Worm (Caenorhabditis elegans) whole organism, mixed stage, embryonic: ENCODE results near the gene ZK1248.11.

Source experiments
- M03D4.4 ChIP-seq: sonication (generic microtip); optimal IDR thresholded peaks from 2 replicates; lab custom pipeline; 2017; ENCODE audit warnings: mild to moderate bottlenecking, missing genetic modification characterization, missing compliant biosample characterization
- bed-3 ChIP-seq: fragments of 200-800 bp; sonication (Bioruptor generic); optimal IDR thresholded peaks from 3 replicates; lab custom pipeline; 2018; ENCODE audit warnings: mild to moderate bottlenecking, missing genetic modification characterization, moderate library complexity, missing compliant biosample characterization
- blmp-1 ChIP-seq: fragments of 150-350 bp; optimal IDR thresholded peaks from 2 replicates; lab custom pipeline; 2014; ENCODE audit warnings: missing biosample characterization, missing genetic modification characterization
- ceh-39 ChIP-seq: fragments of 150-350 bp; optimal IDR thresholded peaks from 2 replicates; lab custom pipeline; 2014; ENCODE audit warnings: missing biosample characterization, missing genetic modification characterization
- ceh-43 ChIP-seq: fragments of 200-800 bp; sonication (Bioruptor generic); optimal IDR thresholded peaks from 2 replicates; lab custom pipeline; 2018; ENCODE audit warnings: mild to moderate bottlenecking, missing genetic modification characterization, moderate library complexity, missing compliant biosample characterization
- ceh-83 ChIP-seq: fragments of 200-800 bp; sonication (Bioruptor generic); optimal IDR thresholded peaks from 2 replicates; lab custom pipeline; 2018; ENCODE audit warnings: mild to moderate bottlenecking, missing genetic modification characterization, missing compliant biosample characterization
- cnd-1 ChIP-seq: fragments of 200-800 bp; sonication (Bioruptor generic); optimal IDR thresholded peaks from 2 replicates; lab custom pipeline; 2018; ENCODE audit warnings: mild to moderate bottlenecking, missing genetic modification characterization, missing compliant biosample characterization
- drap-1 ChIP-seq: fragments of 200-800 bp; sonication (Bioruptor generic); optimal IDR thresholded peaks from 3 replicates; lab custom pipeline; 2018; ENCODE audit warnings: mild to moderate bottlenecking, missing genetic modification characterization, missing compliant biosample characterization
- elt-3 ChIP-seq: fragments of 150-350 bp; optimal IDR thresholded peaks from 2 replicates; lab custom pipeline; 2014; ENCODE audit warnings: missing biosample characterization, missing genetic modification characterization
- flh-1 ChIP-seq: fragments of 200-800 bp; sonication (Bioruptor generic); optimal IDR thresholded peaks from 2 replicates; lab custom pipeline; 2018; ENCODE audit warnings: mild to moderate bottlenecking, missing genetic modification characterization, moderate library complexity, missing compliant biosample characterization
- ham-2 ChIP-seq: fragments of 200-800 bp; sonication (Bioruptor generic); optimal IDR thresholded peaks from 2 replicates; lab custom pipeline; 2018; ENCODE audit warnings: mild to moderate bottlenecking, missing genetic modification characterization, missing compliant biosample characterization
- hlh-1 ChIP-seq: fragments of 150-350 bp; optimal IDR thresholded peaks from 2 replicates; lab custom pipeline; 2014; ENCODE audit warnings: missing biosample characterization, missing genetic modification reagents, missing genetic modification characterization
- lin-13 ChIP-seq: fragments of 150-350 bp; optimal IDR thresholded peaks from 2 replicates; lab custom pipeline; 2014; ENCODE audit warnings: missing biosample characterization, missing genetic modification characterization
- lsy-2 ChIP-seq: fragments of 150-350 bp; optimal IDR thresholded peaks from 2 replicates; lab custom pipeline; 2014; ENCODE audit warnings: missing biosample characterization, missing genetic modification characterization
- mab-5 ChIP-seq: fragments of 150-350 bp; optimal IDR thresholded peaks from 2 replicates; lab custom pipeline; 2014; ENCODE audit warnings: missing biosample characterization, missing genetic modification characterization
- mls-2 ChIP-seq: sonication (generic microtip); optimal IDR thresholded peaks from 2 replicates; lab custom pipeline; 2016; ENCODE audit warnings: mild to moderate bottlenecking, missing genetic modification characterization, moderate library complexity, missing compliant biosample characterization
- nhr-2 ChIP-seq: fragments of 150-350 bp; optimal IDR thresholded peaks from 2 replicates; lab custom pipeline; 2014; ENCODE audit warnings: missing biosample characterization, missing genetic modification characterization
- nhr-237 ChIP-seq: fragments of 150-350 bp; optimal IDR thresholded peaks from 2 replicates; lab custom pipeline; 2014; ENCODE audit warnings: missing biosample characterization, missing genetic modification characterization
- nhr-28 ChIP-seq: fragments of 150-350 bp; optimal IDR thresholded peaks from 2 replicates; lab custom pipeline; 2014; ENCODE audit warnings: missing biosample characterization, missing genetic modification characterization
- nhr-76 ChIP-seq: sonication (generic microtip); optimal IDR thresholded peaks from 2 replicates; lab custom pipeline; 2017; ENCODE audit warnings: missing biosample characterization, missing genetic modification characterization
- pha-4 ChIP-seq: fragments of 150-350 bp; optimal IDR thresholded peaks from 2 replicates; lab custom pipeline; 2018; ENCODE audit warnings: missing biosample characterization, missing genetic modification reagents, missing genetic modification characterization
- sem-2 ChIP-seq: fragments of 200-800 bp; sonication (Bioruptor generic); optimal IDR thresholded peaks from 2 replicates; lab custom pipeline; 2018; ENCODE audit warnings: mild to moderate bottlenecking, missing genetic modification characterization, missing compliant biosample characterization
- sptf-1 ChIP-seq: sonication (generic microtip); optimal IDR thresholded peaks from 2 replicates; lab custom pipeline; 2017; ENCODE audit warnings: mild to moderate bottlenecking, missing genetic modification characterization, moderate library complexity, missing compliant biosample characterization
- tbx-8 ChIP-seq: fragments of 200-800 bp; sonication (Bioruptor generic); optimal IDR thresholded peaks from 2 replicates; lab custom pipeline; 2018; ENCODE audit warnings: mild to moderate bottlenecking, missing genetic modification characterization, moderate library complexity, missing compliant biosample characterization
- unc-39 ChIP-seq: fragments of 150-350 bp; optimal IDR thresholded peaks from 2 replicates; lab custom pipeline; 2014; ENCODE audit warnings: missing biosample characterization, missing genetic modification characterization
- unc-62 ChIP-seq: fragments of 150-350 bp; optimal IDR thresholded peaks from 2 replicates; lab custom pipeline; 2014; ENCODE audit warnings: missing biosample characterization, missing genetic modification reagents, missing genetic modification characterization
- zip-8 ChIP-seq: fragments of 150-350 bp; optimal IDR thresholded peaks from 2 replicates; lab custom pipeline; 2014; ENCODE audit warnings: missing biosample characterization, missing genetic modification characterization
- ztf-11 ChIP-seq: fragments of 150-350 bp; optimal IDR thresholded peaks from 2 replicates; lab custom pipeline; 2014; ENCODE audit warnings: missing biosample characterization, missing genetic modification characterization

The ZK1248.11 gene

DNA sequence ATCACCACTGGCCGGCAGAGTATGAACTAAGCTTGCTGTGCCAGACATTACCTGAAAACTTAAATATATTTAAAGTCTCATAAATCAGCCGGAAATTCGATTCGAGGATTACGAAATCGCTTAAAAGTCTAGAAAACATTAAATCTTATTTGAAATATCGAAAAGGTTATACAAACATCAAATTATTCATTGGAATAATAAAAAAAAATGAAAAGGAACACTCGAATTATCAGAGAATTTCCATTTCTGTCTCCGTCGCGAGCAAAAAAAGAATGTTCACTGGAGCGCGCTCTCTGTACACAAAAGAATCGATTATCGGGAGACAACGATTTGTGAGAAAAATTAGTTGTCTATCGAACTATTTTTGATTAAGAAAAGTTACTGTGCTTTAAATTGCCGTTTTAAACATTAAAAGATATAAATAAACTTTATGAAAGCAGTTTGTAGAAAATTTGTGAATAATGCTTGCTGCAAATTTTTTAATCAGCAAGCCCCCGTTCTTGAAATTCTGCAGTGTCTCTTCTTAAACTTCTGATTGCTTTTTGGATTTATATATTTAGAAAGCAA lies 7.8 kb upstream of the ZK1248.11 start, which contains the start of gene fzo-1 (continued):
- TF ChIP-seq mls-2 = no peak

DNA sequence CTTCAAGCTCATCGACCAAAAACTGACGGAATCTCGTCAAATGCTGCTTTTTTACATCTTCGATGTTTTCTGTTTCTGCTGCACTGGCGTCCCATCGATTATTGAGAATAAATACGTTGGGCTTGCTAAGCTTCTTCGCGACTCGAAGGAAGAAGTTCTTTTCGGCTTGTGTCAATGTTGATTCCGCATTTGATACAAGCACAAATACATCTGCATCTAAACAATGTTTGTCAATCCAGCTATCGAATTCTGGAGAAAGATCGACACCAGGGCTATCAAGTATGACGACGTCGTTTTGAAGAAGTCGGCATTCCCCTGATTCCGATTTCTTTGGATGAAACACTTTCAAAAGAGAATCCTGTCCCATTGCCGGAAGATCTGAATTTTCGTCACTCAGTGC lies 6.8 kb upstream of the ZK1248.11 start:
- TF ChIP-seq zip-8 (tag; lab: Kevin White, UChicago) = no peak
- TF ChIP-seq nhr-28 (tag; lab: Kevin White, UChicago) = no peak
- no peak for TF ChIP-seq ceh-39 (tag; lab: Kevin White, UChicago)
- TF ChIP-seq flh-1 (GFP tag; lab: Kevin White, UChicago) = no peak
- no peak for TF ChIP-seq nhr-237 (tag; lab: Kevin White, UChicago)

DNA sequence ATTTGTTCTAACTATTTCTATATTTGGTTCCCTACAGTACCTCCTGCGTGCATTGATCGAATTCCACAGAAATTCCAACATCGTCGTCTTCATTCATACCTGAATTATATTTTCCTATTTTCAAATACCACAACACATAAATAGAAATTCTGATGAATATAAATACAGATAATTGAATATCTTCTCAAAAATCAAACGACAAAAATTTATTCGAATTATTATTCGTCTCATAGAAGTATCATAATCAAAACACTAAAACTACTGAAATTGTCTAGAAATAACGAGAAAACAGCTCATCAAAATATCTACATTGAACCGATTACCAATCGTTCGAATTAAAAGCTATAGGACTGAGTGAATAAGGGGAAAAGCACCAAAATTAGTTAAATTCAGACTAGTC lies 4.8 kb upstream of the ZK1248.11 start, which contains the start of gene gtap-1:
TSS of gene gtap-1 (minus strand) at position 101 of the 400 bp plus-strand sequence.
- TF ChIP-seq sptf-1 (tag; lab: Kevin White, UChicago) (no peak), mab-5 (no peak), nhr-2 (no peak), unc-39 (tag; lab: Kevin White, UChicago) (no peak), zip-8 (tag; lab: Kevin White, UChicago) (no peak), drap-1 (GFP tag; lab: Kevin White, UChicago) (no peak), hlh-1 (no peak)

DNA sequence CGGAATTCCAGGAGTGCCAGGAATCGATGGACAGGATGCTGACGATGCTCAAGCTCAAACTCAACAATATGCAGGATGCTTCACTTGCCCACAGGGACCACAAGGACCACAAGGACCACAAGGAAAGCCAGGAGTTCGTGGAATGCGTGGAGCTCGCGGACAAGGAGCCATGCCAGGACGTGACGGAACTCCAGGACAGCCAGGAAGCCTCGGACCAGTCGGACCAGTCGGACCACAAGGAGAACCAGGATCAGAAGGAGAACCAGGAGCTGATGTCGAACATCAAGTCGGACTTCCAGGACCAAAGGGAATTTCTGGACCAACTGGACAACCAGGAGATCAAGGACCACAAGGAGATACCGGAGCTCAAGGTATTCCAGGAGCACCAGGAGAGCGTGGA lies 3.0 kb upstream of the ZK1248.11 start:
- TF ChIP-seq ceh-83 (no peak), sptf-1 (tag; lab: Kevin White, UChicago) (no peak), lin-13 (tag; lab: Kevin White, UChicago) (no peak), blmp-1 (tag; lab: Kevin White, UChicago) (no peak), ceh-39 (tag; lab: Kevin White, UChicago) (no peak), sem-2 (GFP tag; lab: Kevin White, UChicago) (no peak), mls-2 (no peak), bed-3 (GFP tag; lab: Kevin White, UChicago) (no peak)

DNA sequence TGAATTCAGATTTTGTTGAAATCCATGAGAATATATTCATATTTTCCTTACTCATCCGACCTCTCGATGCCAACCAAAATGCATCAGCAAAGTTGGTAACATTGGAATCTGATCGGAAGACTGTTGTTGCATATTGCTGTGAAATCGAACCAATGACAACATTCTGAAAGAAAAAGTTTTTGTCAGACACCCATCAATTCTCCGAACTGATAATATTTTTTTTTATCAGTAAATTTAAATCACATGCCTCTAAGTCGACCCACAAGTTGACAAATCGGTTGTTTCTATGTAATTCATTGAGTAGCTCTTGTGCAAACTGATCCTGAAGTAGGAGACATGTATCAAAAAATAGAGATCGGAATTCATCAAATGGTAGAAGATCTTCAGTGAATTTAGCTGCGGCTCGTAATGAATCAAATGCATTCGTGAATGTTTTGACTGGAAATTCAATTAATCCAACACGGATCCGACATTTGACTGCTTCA lies 1.6 kb upstream of the ZK1248.11 start, which contains the start of gene col-74:
TSS of gene col-74 (plus strand) at position 435 of the 485 bp plus-strand sequence.
- TF ChIP-seq ceh-39 (tag; lab: Kevin White, UChicago) = no peak
- TF ChIP-seq M03D4.4 (tag; lab: Kevin White, UChicago) = no peak
- TF ChIP-seq lin-13 (tag; lab: Kevin White, UChicago) = no peak
- no peak for TF ChIP-seq unc-62 (GFP tag; lab: Kevin White, UChicago)
- no peak for TF ChIP-seq nhr-237 (tag; lab: Kevin White, UChicago)
- TF ChIP-seq drap-1 (GFP tag; lab: Kevin White, UChicago) = no peak
- no peak for TF ChIP-seq lsy-2 (tag; lab: Kevin White, UChicago)
- TF ChIP-seq mls-2 = no peak
- no peak for TF ChIP-seq ceh-43
- TF ChIP-seq tbx-8 (GFP tag; lab: Kevin White, UChicago) = no peak
- TF ChIP-seq elt-3 (tag; lab: Kevin White, UChicago) = no peak
- no peak for TF ChIP-seq ceh-83
- no peak for TF ChIP-seq cnd-1 (tag; lab: Kevin White, UChicago)
- no peak for TF ChIP-seq pha-4 (tag; lab: Kevin White, UChicago)
- TF ChIP-seq nhr-2 = no peak
- TF ChIP-seq nhr-28 (tag; lab: Kevin White, UChicago) = no peak
- no peak for TF ChIP-seq nhr-76
- no peak for TF ChIP-seq sem-2 (GFP tag; lab: Kevin White, UChicago)
- TF ChIP-seq blmp-1 (tag; lab: Kevin White, UChicago) = no peak

DNA sequence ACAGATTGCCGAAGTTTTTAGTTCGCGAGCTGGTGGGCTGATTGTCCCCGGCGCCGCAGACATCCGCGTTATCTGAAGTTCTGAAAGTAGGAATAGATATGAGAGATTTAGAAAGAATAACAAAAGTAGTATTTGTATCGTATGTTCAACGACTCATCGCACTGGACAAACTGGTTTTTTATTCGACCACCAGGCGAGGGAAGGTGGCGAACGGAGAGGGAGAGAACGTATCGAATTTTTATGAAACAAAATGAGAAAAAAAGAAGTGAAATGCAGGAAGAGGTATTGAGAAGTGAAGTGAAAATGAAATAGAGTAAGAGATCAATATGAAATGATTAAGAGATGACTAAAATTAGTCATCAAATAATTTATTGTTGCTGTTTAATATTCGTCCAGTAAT lies 1.0 kb downstream of the ZK1248.11 start, which contains the start of gene tbc-2:
TSS of gene tbc-2 (minus strand) at position 80 of the 400 bp plus-strand sequence.
- TF ChIP-seq nhr-2 (no peak), ztf-11 (no peak), ceh-39 (tag; lab: Kevin White, UChicago) (no peak), tbx-8 (GFP tag; lab: Kevin White, UChicago) (no peak), zip-8 (tag; lab: Kevin White, UChicago) (no peak), ham-2 (no peak), lin-13 (tag; lab: Kevin White, UChicago) (no peak), unc-39 (tag; lab: Kevin White, UChicago) (no peak), blmp-1 (tag; lab: Kevin White, UChicago) (no peak), nhr-76 (no peak), nhr-237 (tag; lab: Kevin White, UChicago) (no peak)
